Worm (Caenorhabditis elegans): Measurements from ENCODE around the gene srd-47.

- TF ChIP-seq lin-39 (tag; optimal IDR thresholded peaks at IDR 0.05) = no peak
- no peak for TF ChIP-seq nhr-76 (tag; optimal IDR thresholded peaks at IDR 0.05)
- TF ChIP-seq skn-1 (tag; optimal IDR thresholded peaks at IDR 0.05) = no peak
- TF ChIP-seq nhr-237 (tag; optimal IDR thresholded peaks at IDR 0.05) = no peak
- no peak for TF ChIP-seq mdl-1 (tag; optimal IDR thresholded peaks at IDR 0.05)
- TF ChIP-seq jun-1 (tag; optimal IDR thresholded peaks at IDR 0.05) = no peak
- TF ChIP-seq egl-27 (tag; optimal IDR thresholded peaks at IDR 0.05) = no peak
- no peak for TF ChIP-seq nhr-25 (tag; optimal IDR thresholded peaks at IDR 0.05)
- TF ChIP-seq nhr-11 (tag; optimal IDR thresholded peaks at IDR 0.05) = no peak
- no peak for TF ChIP-seq tbx-2 (tag; optimal IDR thresholded peaks at IDR 0.05)
- no peak for TF ChIP-seq ztf-11 (tag; optimal IDR thresholded peaks at IDR 0.05)
Measured at ce11 chrX:12364804-12365203, 31.4 kb downstream of the srd-47 start, which contains the start of gene F19H6.5.
